ENCODE assay signal across 3 fruit fly cellular contexts in genomic region chr3L:19074673-19075402, dm6.
TF ChIP-seq lines count a peak whose summit lies in the region.

No protein-coding gene starts in this region.

- TF ChIP-seq CTCF in whole organism, embryonic (GFP tag; optimal IDR thresholded peaks at IDR 0.05; lab: Kevin White, UChicago) = no peak

TF ChIP-seq in whole organism, embryonic, 481 proteins besides CTCF, POLR2A, EP300 and RAD21:
- TF ChIP-seq sr (GFP tag; IDR thresholded peaks at IDR 0.05; lab: Robert Waterston, UW) = peak; percentile 98
- peak; percentile 68 for TF ChIP-seq Med (GFP tag; lab: Kevin White, UChicago)
- 0 out of 3 replicates have a peak, but pooled peaks have one; percentile 14 for TF ChIP-seq ci (GFP tag; IDR thresholded peaks at IDR 0.05; lab: Robert Waterston, UW)
- TF ChIP-seq Hey (tag; optimal IDR thresholded peaks at IDR 0.05; lab: Kevin White, UChicago) = no peak
- peak; percentile 61 for TF ChIP-seq sens (GFP tag; lab: Kevin White, UChicago)
- TF ChIP-seq grau (tag; optimal IDR thresholded peaks at IDR 0.05; lab: Kevin White, UChicago) = peak; percentile 27
- TF ChIP-seq nom (GFP tag; optimal IDR thresholded peaks at IDR 0.05; lab: Kevin White, UChicago) = peak; percentile 5
- 0 out of 2 replicates have a peak, but pooled peaks have one; percentile 31 for TF ChIP-seq CG32767 (GFP tag; IDR thresholded peaks at IDR 0.05; lab: Robert Waterston, UW)
- 0 out of 2 replicates have a peak, but pooled peaks have one; percentile 33 for TF ChIP-seq dati (GFP tag; IDR thresholded peaks at IDR 0.05; lab: Robert Waterston, UW)
- 0 out of 3 replicates have a peak, but pooled peaks have one; percentile 13 for TF ChIP-seq CG2199 (GFP tag; IDR thresholded peaks at IDR 0.05; lab: Robert Waterston, UW)
- 0 out of 2 replicates have a peak, but pooled peaks have one; percentile 6 for TF ChIP-seq Drgx (GFP tag; IDR thresholded peaks at IDR 0.05; lab: Robert Waterston, UW)
- TF ChIP-seq Optix (GFP tag; IDR thresholded peaks at IDR 0.05; lab: Robert Waterston, UW) = no peak
- TF ChIP-seq zen2 (GFP tag; IDR thresholded peaks at IDR 0.05; lab: Robert Waterston, UW; ENCODE audit: partially characterized antibody) = no peak

TF ChIP-seq in whole organism, prepupa, 60 proteins besides CTCF, POLR2A, EP300 and RAD21:
- TF ChIP-seq eg (GFP tag; IDR thresholded peaks at IDR 0.05; lab: Robert Waterston, UW) = peak; percentile 35; the same call in 2 of the 3 replicates
- peak; percentile 12 for TF ChIP-seq Met (GFP tag; optimal IDR thresholded peaks at IDR 0.05; lab: Kevin White, UChicago)
- no peak for TF ChIP-seq CG4318 (GFP tag; optimal IDR thresholded peaks at IDR 0.05; lab: Kevin White, UChicago)
- no peak for TF ChIP-seq Ets96B (tag; optimal IDR thresholded peaks at IDR 0.05; lab: Kevin White, UChicago)
- TF ChIP-seq Eip78C (GFP tag; lab: Kevin White, UChicago) = peak; percentile 70
- TF ChIP-seq Hr39 (GFP tag; optimal IDR thresholded peaks at IDR 0.05; lab: Kevin White, UChicago) = no peak
- peak; percentile 18 for TF ChIP-seq CG6808 (GFP tag; optimal IDR thresholded peaks at IDR 0.05; lab: Kevin White, UChicago)
- peak; percentile 7 for TF ChIP-seq Hr4 (GFP tag; optimal IDR thresholded peaks at IDR 0.05; lab: Kevin White, UChicago)
- peak in 1 of 2 experiments; percentile 28 for TF ChIP-seq ss (GFP tag; optimal IDR thresholded peaks at IDR 0.05; lab: Kevin White, UChicago)
- TF ChIP-seq Sox15 (GFP tag; optimal IDR thresholded peaks at IDR 0.05; lab: Kevin White, UChicago) = no peak
- TF ChIP-seq CG15336 (GFP tag; IDR thresholded peaks at IDR 0.05; lab: Robert Waterston, UW) = 0 out of 2 replicates have a peak, but pooled peaks have one; percentile 11
- no peak for TF ChIP-seq fd85E (GFP tag; optimal IDR thresholded peaks at IDR 0.05; lab: Kevin White, UChicago)
- TF ChIP-seq CG3032 (tag; optimal IDR thresholded peaks at IDR 0.05; lab: Kevin White, UChicago) = no peak
- no peak for TF ChIP-seq fkh (GFP tag; optimal IDR thresholded peaks at IDR 0.05; lab: Kevin White, UChicago)

TF ChIP-seq in whole organism, pupa, 21 proteins besides CTCF, POLR2A, EP300 and RAD21:
- no peak for TF ChIP-seq Ets98B (GFP tag; IDR thresholded peaks at IDR 0.05; lab: Robert Waterston, UW)
- TF ChIP-seq CG12605 (GFP tag; IDR thresholded peaks at IDR 0.05; lab: Robert Waterston, UW) = no peak; the same call in 1 of the 2 replicates
- no peak for TF ChIP-seq fd96Ca (GFP tag; IDR thresholded peaks at IDR 0.05; lab: Robert Waterston, UW)
- TF ChIP-seq EcR (GFP tag; optimal IDR thresholded peaks at IDR 0.05; lab: Kevin White, UChicago) = peak; percentile 0
- TF ChIP-seq CG13204 (GFP tag; optimal IDR thresholded peaks at IDR 0.05; lab: Kevin White, UChicago) = no peak
- TF ChIP-seq Snoo (tag; optimal IDR thresholded peaks at IDR 0.05; lab: Kevin White, UChicago) = no peak
- TF ChIP-seq CG4496 (GFP tag; IDR thresholded peaks at IDR 0.05; lab: Robert Waterston, UW) = peak; percentile 30; the same call in 1 of the 3 replicates
- peak; percentile 23; the same call in 1 of the 2 replicates for TF ChIP-seq CG32121 (GFP tag; IDR thresholded peaks at IDR 0.05; lab: Robert Waterston, UW)
- TF ChIP-seq CG9948 (tag; optimal IDR thresholded peaks at IDR 0.05; lab: Kevin White, UChicago) = no peak
- TF ChIP-seq CG8301 (tag; optimal IDR thresholded peaks at IDR 0.05; lab: Kevin White, UChicago) = no peak
- TF ChIP-seq Pif1B (GFP tag; optimal IDR thresholded peaks at IDR 0.05; lab: Kevin White, UChicago) = no peak
- TF ChIP-seq CG8159 (tag; optimal IDR thresholded peaks at IDR 0.05; lab: Kevin White, UChicago) = no peak
- no peak for TF ChIP-seq CG34367 (tag; optimal IDR thresholded peaks at IDR 0.05; lab: Kevin White, UChicago)
- TF ChIP-seq CG14655 (GFP tag; optimal IDR thresholded peaks at IDR 0.05; lab: Kevin White, UChicago) = no peak
- no peak for TF ChIP-seq CG15710 (tag; optimal IDR thresholded peaks at IDR 0.05; lab: Kevin White, UChicago)
